Worm (Caenorhabditis elegans) whole organism, L4/young adult: ENCODE measurements around the gene C35D10.3.

Experiments
- W03F9.2 ChIP-seq: fragments of 150-350 bp; optimal IDR thresholded peaks from 2 replicates; lab custom pipeline; 2014; ENCODE audit warnings: missing biosample characterization, missing genetic modification characterization
- dao-5 ChIP-seq: sonication (generic microtip); optimal IDR thresholded peaks from 2 replicates; lab custom pipeline; 2016; ENCODE audit warnings: missing genotype, missing genetic modification characterization, moderate library complexity, missing compliant biosample characterization
- him-1 ChIP-seq: sonication (generic microtip); optimal IDR thresholded peaks from 2 replicates; lab custom pipeline; 2016; ENCODE audit warnings: missing genotype, missing genetic modification reagents, missing genetic modification characterization, missing compliant biosample characterization

Gene C35D10.3

ce11 chrIII:4859039-4859438 is 9.7 kb upstream of the C35D10.3 start, which contains the start of gene C35D10.6:
Gene C35D10.6 (plus strand): TSS chrIII:4859339.
- TF ChIP-seq W03F9.2 (no peak), him-1 (no peak), dao-5 (tag; lab: Kevin White, UChicago) (no peak)

- TF ChIP-seq W03F9.2 (no peak), him-1 (no peak), dao-5 (tag; lab: Kevin White, UChicago) (no peak)
Observed at ce11 chrIII:4861744-4862401, 6.8 kb upstream of the C35D10.3 start, which contains the start of the genes C35D10.10 and C35D10.5. Gene C35D10.10 (minus strand): TSS chrIII:4861794. Gene C35D10.5 (plus strand): TSS chrIII:4862351.

- TF ChIP-seq him-1 (no peak), W03F9.2 (no peak), dao-5 (tag; lab: Kevin White, UChicago) (no peak)
Observed at ce11 chrIII:4863127-4863526, 5.6 kb upstream of the C35D10.3 start, which contains the start of gene coq-8. Gene coq-8 (plus strand): TSS chrIII:4863427.

ce11 chrIII:4866762-4867161 is 2.0 kb upstream of the C35D10.3 start, which contains the start of gene C35D10.17:
Gene C35D10.17 (plus strand): TSS chrIII:4867062.
- TF ChIP-seq dao-5 (tag; lab: Kevin White, UChicago): no peak
- TF ChIP-seq him-1: no peak
- no peak for TF ChIP-seq W03F9.2

DNA sequence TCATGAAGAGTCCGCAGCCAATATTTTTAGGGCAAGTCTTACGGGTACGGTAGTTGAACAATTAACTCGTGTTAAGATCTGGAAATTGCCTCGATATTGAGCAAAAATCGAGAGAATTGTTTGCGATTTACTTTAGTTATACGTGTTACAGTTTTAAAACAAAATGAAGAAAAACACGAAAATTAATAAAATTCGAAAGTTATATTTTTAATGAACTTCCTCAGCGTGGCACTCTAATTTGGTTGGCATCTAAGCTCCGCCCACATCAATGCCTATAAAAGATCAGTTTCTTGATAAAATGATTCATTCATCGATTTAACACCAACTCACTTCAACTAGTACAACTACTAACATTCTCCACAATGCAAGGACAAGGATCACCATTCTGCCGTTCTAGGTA is 1.8 kb downstream of the C35D10.3 start, which contains the start of gene gipc-1:
TSS of gene gipc-1 (plus strand) at position 301 of the 400 bp plus-strand sequence.
- TF ChIP-seq dao-5 (tag; lab: Kevin White, UChicago) (no peak), W03F9.2 (no peak)

DNA sequence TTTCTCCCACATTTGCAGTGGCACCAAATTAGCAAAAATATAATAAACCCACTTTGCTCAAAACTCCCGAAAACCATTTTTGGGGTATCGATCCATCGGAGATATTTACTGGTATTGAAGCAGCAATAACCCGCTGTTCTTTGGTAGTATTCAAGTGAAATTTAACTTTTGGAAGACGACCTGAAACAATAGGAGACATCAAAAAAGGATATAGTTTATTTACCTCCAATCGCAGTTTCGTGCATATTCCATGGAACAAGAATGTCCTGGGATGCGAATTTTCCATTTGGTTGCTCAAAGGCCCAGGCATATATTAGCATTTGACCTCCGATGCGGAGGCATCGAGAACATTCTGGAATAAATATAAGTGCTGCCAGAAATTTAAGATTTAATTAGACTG is 4.7 kb downstream of the C35D10.3 start:
- no peak for TF ChIP-seq dao-5 (tag; lab: Kevin White, UChicago)
- no peak for TF ChIP-seq W03F9.2
- no peak for TF ChIP-seq him-1

ce11 chrIII:4874671-4875070 is 6.0 kb downstream of the C35D10.3 start, which contains the start of gene C35D10.12:
Gene C35D10.12 (minus strand): TSS chrIII:4874771.
- TF ChIP-seq him-1: no peak
- no peak for TF ChIP-seq dao-5 (tag; lab: Kevin White, UChicago)
- TF ChIP-seq W03F9.2: no peak

DNA sequence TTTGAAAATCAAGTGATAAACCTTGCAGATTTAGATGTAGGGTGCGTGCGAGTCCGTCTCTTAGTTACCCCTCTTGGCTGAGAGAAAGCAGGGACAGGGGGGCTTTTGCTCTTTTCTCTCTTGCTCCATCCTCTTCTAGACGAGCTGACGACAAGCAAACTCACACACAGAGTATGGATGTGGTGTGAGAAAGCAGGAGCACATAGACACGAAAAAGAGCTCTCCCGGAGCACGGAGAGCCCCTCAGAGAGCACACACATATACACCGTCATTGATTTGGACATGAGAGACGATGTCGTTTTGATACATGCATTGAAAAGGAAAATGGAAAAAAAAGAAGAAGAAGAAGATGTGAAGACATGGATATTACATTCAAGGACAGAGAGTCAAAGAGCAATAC is 6.9 kb downstream of the C35D10.3 start:
- TF ChIP-seq dao-5 (tag; lab: Kevin White, UChicago) (no peak), him-1 (no peak), W03F9.2 (no peak)

DNA sequence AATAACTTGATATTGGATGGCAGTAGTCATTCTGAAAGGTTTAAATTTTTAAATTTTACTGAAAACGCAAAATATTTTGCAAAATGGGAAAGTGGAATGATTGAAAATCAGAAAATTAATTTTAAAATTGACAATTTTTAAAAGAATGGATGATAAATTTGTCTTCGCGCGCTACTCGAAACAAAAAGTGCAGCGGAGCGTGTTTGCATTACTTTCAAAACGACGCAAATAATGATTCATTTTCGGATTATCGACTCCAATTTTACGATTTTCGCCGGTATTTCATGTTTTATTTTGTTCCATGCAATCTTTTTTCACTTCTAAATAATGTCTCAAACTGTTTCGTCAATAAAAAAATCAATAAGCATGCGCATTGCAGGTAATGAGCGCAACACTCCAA is 9.6 kb downstream of the C35D10.3 start, which contains the start of the genes tost-1 and arx-6:
TSS of gene tost-1 (minus strand) at position 31 of the 400 bp plus-strand sequence.
TSS of gene arx-6 (plus strand) at position 378 of the 400 bp plus-strand sequence.
- TF ChIP-seq him-1 (no peak), W03F9.2 (no peak), dao-5 (tag; lab: Kevin White, UChicago) (no peak)

DNA sequence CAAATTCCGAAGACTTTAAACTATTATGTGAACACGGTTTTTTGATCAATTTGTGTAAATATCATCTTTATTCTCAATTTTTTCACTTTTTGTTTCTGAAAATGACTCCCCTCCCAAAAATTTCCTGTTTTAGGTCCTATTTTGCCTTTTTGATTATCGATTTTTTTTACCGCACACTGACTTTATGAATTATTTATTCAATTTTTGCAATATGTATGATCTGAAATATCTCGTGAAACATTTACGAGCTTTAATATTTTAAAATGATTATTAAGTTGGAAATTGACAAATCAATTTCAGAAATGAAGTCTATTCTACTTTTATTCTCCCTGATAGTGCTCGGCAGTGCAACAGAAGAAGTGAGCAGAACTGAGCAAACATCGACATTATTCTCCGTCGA is 10.7 kb downstream of the C35D10.3 start, which contains the start of gene C35D10.1:
TSS of gene C35D10.1 (plus strand) at position 301 of the 400 bp plus-strand sequence.
- no peak for TF ChIP-seq W03F9.2
- no peak for TF ChIP-seq him-1
- TF ChIP-seq dao-5 (tag; lab: Kevin White, UChicago): no peak

DNA sequence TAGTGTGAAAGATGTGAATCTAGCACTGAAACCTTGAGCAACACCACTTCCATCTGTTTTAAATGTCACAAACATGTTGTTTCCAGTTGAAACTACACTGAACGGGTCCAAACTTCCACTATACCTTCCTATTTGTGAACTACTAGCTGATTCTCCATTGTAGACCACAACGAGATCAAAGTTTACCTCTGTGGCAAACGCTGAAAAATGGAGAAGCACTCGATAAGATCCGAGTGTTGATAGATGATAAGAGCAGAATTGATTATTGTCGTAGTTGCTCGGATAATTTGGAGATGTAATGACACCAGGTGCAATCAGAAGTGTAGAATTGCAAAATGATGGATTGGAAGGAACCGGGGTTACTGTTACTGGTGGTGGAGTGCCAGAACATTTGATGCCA is 13.2 kb downstream of the C35D10.3 start:
- no peak for TF ChIP-seq him-1
- TF ChIP-seq dao-5 (tag; lab: Kevin White, UChicago): no peak
- TF ChIP-seq W03F9.2: no peak

DNA sequence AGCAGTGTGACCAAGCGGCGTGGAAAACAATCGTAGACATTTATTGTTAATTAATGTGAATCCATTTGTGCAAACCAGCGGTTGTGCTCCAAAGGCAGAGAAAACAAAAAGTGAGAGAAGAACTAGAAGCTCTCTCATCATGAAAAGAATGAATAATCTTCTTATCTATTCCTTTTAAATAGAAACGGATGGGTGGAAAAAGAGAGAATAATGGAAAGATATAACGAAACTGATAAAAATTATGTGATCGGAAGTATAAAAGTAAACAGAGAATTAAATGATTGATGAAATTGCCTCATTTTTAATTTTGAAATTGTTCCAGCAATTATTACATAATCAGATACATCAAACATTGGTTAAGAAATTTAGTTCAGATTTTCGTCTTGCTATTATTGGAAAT is 14.7 kb downstream of the C35D10.3 start, which contains the start of gene clec-5:
TSS of gene clec-5 (minus strand) at position 178 of the 400 bp plus-strand sequence.
- no peak for TF ChIP-seq him-1
- TF ChIP-seq W03F9.2: no peak
- no peak for TF ChIP-seq dao-5 (tag; lab: Kevin White, UChicago)

ce11 chrIII:4887291-4887690 is 18.6 kb downstream of the C35D10.3 start, which contains the start of gene clec-6:
Gene clec-6 (minus strand): TSS chrIII:4887444.
- TF ChIP-seq W03F9.2 (no peak), him-1 (no peak), dao-5 (tag; lab: Kevin White, UChicago) (no peak)

DNA sequence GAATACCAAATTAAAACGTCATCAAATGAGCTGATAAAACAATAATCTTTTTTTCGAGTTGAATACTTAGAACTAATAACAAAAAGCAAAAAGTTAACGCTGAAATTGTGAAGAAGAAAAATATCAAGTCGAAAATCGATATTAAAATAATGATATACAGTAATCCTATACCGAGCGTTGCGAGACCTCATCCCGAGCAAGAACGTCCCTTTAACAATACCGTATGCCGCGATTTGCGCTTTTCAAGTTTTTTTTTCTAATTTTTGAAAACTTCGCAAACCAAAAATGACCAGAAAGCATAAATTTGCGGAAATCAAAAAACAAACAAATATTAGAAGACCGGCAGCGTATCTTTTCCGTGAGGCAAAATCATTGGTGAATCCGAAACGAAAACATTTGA is 22.3 kb downstream of the C35D10.3 start, which contains the start of gene F26F4.5:
TSS of gene F26F4.5 (minus strand) at position 256 of the 400 bp plus-strand sequence.
- TF ChIP-seq W03F9.2: no peak
- TF ChIP-seq dao-5 (tag; lab: Kevin White, UChicago): no peak
- TF ChIP-seq him-1: no peak

ce11 chrIII:4893540-4893939 is 24.8 kb downstream of the C35D10.3 start, which contains the start of gene F26F4.6:
Gene F26F4.6 (minus strand): TSS chrIII:4893640.
- TF ChIP-seq dao-5 (tag; lab: Kevin White, UChicago) (no peak), W03F9.2 (no peak)
